Worm (Caenorhabditis elegans) whole organism, L3 larva: Measurements from ENCODE around the gene T05C12.11.

Source experiments
- aly-2 ChIP-seq: fragments of 150-350 bp; optimal IDR thresholded peaks from 2 replicates; lab custom pipeline; 2014; ENCODE audit warnings: missing biosample characterization, missing genetic modification characterization
- ama-1 ChIP-seq: fragments of 150-350 bp; optimal IDR thresholded peaks from 2 replicates; lab custom pipeline; 2018
- ceh-9 ChIP-seq: sonication (generic microtip); optimal IDR thresholded peaks from 2 replicates; lab custom pipeline; 2018; ENCODE audit warnings: missing biosample characterization, missing genetic modification characterization
- elt-2 ChIP-seq: sonication (generic microtip); optimal IDR thresholded peaks from 2 replicates; lab custom pipeline; 2016; ENCODE audit warnings: missing genetic modification reagents, mild to moderate bottlenecking, missing genetic modification characterization, missing compliant biosample characterization
- elt-3 ChIP-seq, 3 experiments: fragments of 150-350 bp in 1 of 3; sonication (generic microtip) in 2 of 3; optimal IDR thresholded peaks; 2 replicates in 2 of 3; 4 replicates in 1 of 3; lab custom pipeline; 2014 to 2017; ENCODE audit warnings: missing biosample characterization in 3 of 3, missing genetic modification characterization in 3 of 3
- fos-1 ChIP-seq: fragments of 150-350 bp; optimal IDR thresholded peaks from 2 replicates; lab custom pipeline; 2014; ENCODE audit warnings: missing biosample characterization, missing genetic modification characterization
- ztf-4 ChIP-seq: fragments of 150-350 bp; optimal IDR thresholded peaks from 2 replicates; lab custom pipeline; 2014; ENCODE audit warnings: missing biosample characterization, missing genetic modification characterization

DNA sequence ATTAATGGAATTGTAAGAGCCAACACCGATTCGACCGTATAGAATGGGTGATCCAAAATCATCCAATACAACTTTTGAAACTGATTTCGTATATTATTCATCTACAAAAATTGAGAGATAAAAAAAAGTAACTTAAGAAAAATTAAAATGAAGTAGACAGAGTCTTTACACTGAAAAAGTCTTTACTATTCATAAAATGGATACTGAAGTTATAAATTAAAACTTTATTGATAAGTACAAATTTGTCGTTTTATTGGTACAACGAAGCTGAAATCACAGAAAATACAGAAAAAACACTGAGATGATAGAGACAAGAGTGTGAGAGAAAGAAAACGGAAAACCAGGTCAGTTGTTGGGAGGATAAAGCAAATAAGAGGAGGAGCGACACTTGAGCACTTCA, 44.1 kb upstream of the T05C12.11 start, which contains the start of gene M110.10:
- TF ChIP-seq fos-1 = no peak
- TF ChIP-seq aly-2 (tag; lab: Kevin White, UChicago) = no peak
- TF ChIP-seq ceh-9 (tag; lab: Kevin White, UChicago) = no peak
- TF ChIP-seq elt-2 (tag; lab: Kevin White, UChicago) = no peak
- no peak for TF ChIP-seq ama-1 (lab: Kevin White, UChicago)
- no peak for TF ChIP-seq elt-3 (tag; optimal IDR thresholded peaks at IDR 0.05; lab: Kevin White, UChicago)
- no peak for TF ChIP-seq ztf-4
